Worm (Caenorhabditis elegans): ENCODE results near the gene prx-13.

DNA sequence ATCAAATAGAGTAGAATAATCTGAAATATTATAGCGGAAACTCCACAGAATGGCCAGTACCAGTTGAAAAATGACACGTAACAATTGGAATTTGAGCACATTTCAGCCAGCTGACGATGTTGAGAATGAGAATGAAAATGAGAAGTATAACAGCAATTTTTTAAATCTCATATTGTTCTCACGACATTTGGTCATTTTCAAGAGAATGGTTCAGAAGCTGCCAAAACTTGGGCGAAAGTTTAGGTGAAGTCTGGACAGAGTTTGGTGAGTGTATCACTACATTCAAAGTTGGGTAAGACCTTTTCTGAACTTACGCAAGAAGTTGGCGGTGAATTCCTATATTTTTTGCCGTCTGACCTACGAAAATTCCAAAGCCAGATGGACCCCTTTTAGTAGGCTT is 46.9 kb downstream of the prx-13 start, which contains the start of gene srd-58:
- TF ChIP-seq spr-3 (GFP tag; optimal IDR thresholded peaks at IDR 0.05) (no peak), snpc-4 (tag; optimal IDR thresholded peaks at IDR 0.05) (no peak), ama-1 (optimal IDR thresholded peaks at IDR 0.05) (no peak), aly-2 (tag; optimal IDR thresholded peaks at IDR 0.05) (no peak), daf-19 (GFP tag; conservative IDR thresholded peaks at IDR 0.05) (no peak), ces-1 (GFP tag; optimal IDR thresholded peaks at IDR 0.05) (no peak), set-16 (GFP tag; IDR thresholded peaks at IDR 0.05) (no peak), pha-4 (GFP tag; IDR thresholded peaks at IDR 0.05) (no peak), pha-4 (tag; optimal IDR thresholded peaks at IDR 0.05) (no peak), unc-62 (GFP tag; optimal IDR thresholded peaks at IDR 0.05 in 1 of 2) (no peak), unc-62 (tag; optimal IDR thresholded peaks at IDR 0.05) (no peak), dpl-1 (GFP tag; optimal IDR thresholded peaks at IDR 0.05) (no peak), jun-1 (tag; optimal IDR thresholded peaks at IDR 0.05) (no peak), ztf-11 (tag; optimal IDR thresholded peaks at IDR 0.05) (no peak), lin-38 (GFP tag; IDR thresholded peaks at IDR 0.05) (no peak)
